Worm (Caenorhabditis elegans): ENCODE results near the gene mrpl-55.

mrpl-55 gene

ce11 chrIV:454816-455215, 11.0 kb downstream of the mrpl-55 start, which contains the start of the genes Y66H1A.8 and M04G7.5:
Gene Y66H1A.8 (minus strand): TSS chrIV:454916.
Gene M04G7.5 (plus strand): TSS chrIV:455073.
- TF ChIP-seq unc-39 (tag; optimal IDR thresholded peaks at IDR 0.05) (no peak), ztf-11 (tag; optimal IDR thresholded peaks at IDR 0.05) (no peak), mep-1 (tag; optimal IDR thresholded peaks at IDR 0.05) (no peak), nhr-76 (tag; optimal IDR thresholded peaks at IDR 0.05) (no peak)

- TF ChIP-seq flh-1 (GFP tag; optimal IDR thresholded peaks at IDR 0.05), result no peak
Measured at ce11 chrIV:455484-455883, 11.7 kb downstream of the mrpl-55 start, which contains the start of gene M04G7.1. Gene M04G7.1 (plus strand): TSS chrIV:455784.

- TF ChIP-seq ztf-11 (tag; optimal IDR thresholded peaks at IDR 0.05) (no peak), elt-1 (tag; optimal IDR thresholded peaks at IDR 0.05; ENCODE audit: borderline replicate concordance, insufficient read depth) (no peak), lin-13 (tag; optimal IDR thresholded peaks at IDR 0.05) (no peak), mls-2 (tag; optimal IDR thresholded peaks at IDR 0.05) (no peak), ceh-39 (tag; optimal IDR thresholded peaks at IDR 0.05) (no peak), blmp-1 (tag; optimal IDR thresholded peaks at IDR 0.05) (no peak), unc-120 (tag; optimal IDR thresholded peaks at IDR 0.05; ENCODE audit: poor library complexity, severe bottlenecking) (no peak)
Measured at ce11 chrIV:460614-461079, 16.9 kb downstream of the mrpl-55 start, which contains the start of gene M04G7.2. Gene M04G7.2 (minus strand): TSS chrIV:461029.

- TF ChIP-seq pha-4 (tag; optimal IDR thresholded peaks at IDR 0.05), result no peak
- TF ChIP-seq ceh-43 (GFP tag; optimal IDR thresholded peaks at IDR 0.05), result no peak
- no peak for TF ChIP-seq mab-5 (tag; optimal IDR thresholded peaks at IDR 0.05)
- TF ChIP-seq unc-39 (tag; optimal IDR thresholded peaks at IDR 0.05), result no peak
- no peak for TF ChIP-seq nhr-28 (tag; optimal IDR thresholded peaks at IDR 0.05)
- no peak for TF ChIP-seq sptf-1 (tag; optimal IDR thresholded peaks at IDR 0.05)
- no peak for TF ChIP-seq M03D4.4 (tag; optimal IDR thresholded peaks at IDR 0.05)
- no peak for TF ChIP-seq hlh-1 (tag; optimal IDR thresholded peaks at IDR 0.05)
- TF ChIP-seq drap-1 (GFP tag; optimal IDR thresholded peaks at IDR 0.05), result no peak
- TF ChIP-seq lsy-2 (tag; optimal IDR thresholded peaks at IDR 0.05), result no peak
- TF ChIP-seq flh-1 (GFP tag; optimal IDR thresholded peaks at IDR 0.05), result no peak
- TF ChIP-seq lin-13 (tag; optimal IDR thresholded peaks at IDR 0.05), result no peak
Measured at ce11 chrIV:462050-462449, 18.3 kb downstream of the mrpl-55 start.

- TF ChIP-seq cnd-1 (tag; optimal IDR thresholded peaks at IDR 0.05), result no peak
- TF ChIP-seq unc-39 (tag; optimal IDR thresholded peaks at IDR 0.05), result no peak
- no peak for TF ChIP-seq drap-1 (GFP tag; optimal IDR thresholded peaks at IDR 0.05)
- no peak for TF ChIP-seq ceh-83 (GFP tag; optimal IDR thresholded peaks at IDR 0.05)
- no peak for TF ChIP-seq ces-1 (GFP tag; optimal IDR thresholded peaks at IDR 0.05)
- TF ChIP-seq unc-120 (tag; optimal IDR thresholded peaks at IDR 0.05; ENCODE audit: poor library complexity, severe bottlenecking), result no peak
- TF ChIP-seq sptf-1 (tag; optimal IDR thresholded peaks at IDR 0.05), result no peak
- TF ChIP-seq nhr-28 (tag; optimal IDR thresholded peaks at IDR 0.05), result no peak
- TF ChIP-seq flh-1 (GFP tag; optimal IDR thresholded peaks at IDR 0.05), result no peak
Measured at ce11 chrIV:466569-466968, 22.8 kb downstream of the mrpl-55 start.

- no peak for TF ChIP-seq pha-4 (tag; optimal IDR thresholded peaks at IDR 0.05)
- TF ChIP-seq ces-1 (GFP tag; optimal IDR thresholded peaks at IDR 0.05), result no peak
- no peak for TF ChIP-seq mep-1 (tag; optimal IDR thresholded peaks at IDR 0.05)
- TF ChIP-seq M03D4.4 (tag; optimal IDR thresholded peaks at IDR 0.05), result no peak
Measured at ce11 chrIV:467291-467690, 23.5 kb downstream of the mrpl-55 start.

- TF ChIP-seq nhr-2 (tag; optimal IDR thresholded peaks at IDR 0.05) (no peak), lin-32 (GFP tag; optimal IDR thresholded peaks at IDR 0.05) (no peak)
Measured at ce11 chrIV:468307-468706, 24.5 kb downstream of the mrpl-55 start.

ce11 chrIV:481067-481466, 37.3 kb downstream of the mrpl-55 start, which contains the start of gene npr-37:
Gene npr-37 (minus strand): TSS chrIV:481167.
- TF ChIP-seq ceh-39 (tag; optimal IDR thresholded peaks at IDR 0.05) (no peak), mls-2 (tag; optimal IDR thresholded peaks at IDR 0.05) (no peak), unc-39 (tag; optimal IDR thresholded peaks at IDR 0.05) (no peak), lin-32 (GFP tag; optimal IDR thresholded peaks at IDR 0.05) (no peak), cnd-1 (tag; optimal IDR thresholded peaks at IDR 0.05) (no peak), hlh-1 (tag; optimal IDR thresholded peaks at IDR 0.05) (no peak)

Measured in whole organism, mixed stage, embryonic.